Fruit fly (Drosophila melanogaster): ENCODE measurements around the gene Ndae1.

The Ndae1 gene

DNA sequence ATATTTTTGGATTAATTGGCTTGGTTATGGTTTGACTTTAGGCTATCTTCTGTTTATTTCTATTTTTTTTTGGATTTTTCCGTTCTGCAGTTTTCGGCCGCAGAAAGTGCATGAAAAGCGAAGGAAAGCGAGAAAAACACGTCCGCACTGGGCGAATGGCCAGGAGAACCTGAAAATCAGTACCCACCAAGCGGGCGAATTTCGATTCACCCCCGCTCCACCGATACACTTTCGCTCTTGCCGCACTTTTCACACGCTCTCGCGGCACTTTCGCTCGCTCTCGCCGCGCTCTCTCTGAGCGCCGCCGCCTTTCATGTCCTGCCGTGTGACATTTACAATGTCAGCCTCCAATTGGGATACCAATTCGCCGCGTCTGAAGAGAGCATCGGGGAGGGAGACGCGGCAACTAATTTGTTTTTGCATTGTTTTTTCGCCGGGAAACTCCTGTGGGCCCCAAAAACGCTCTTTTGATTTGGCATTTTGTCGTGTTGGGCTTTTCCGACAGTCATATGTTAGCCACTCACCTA is at the start of gene Ndae1:
TSS of gene Ndae1 (minus strand) at position 51 of the 527 bp plus-strand sequence.
- no peak for TF ChIP-seq CG17801 (GFP tag; optimal IDR thresholded peaks at IDR 0.05; ENCODE audit: partially characterized antibody)

DNA sequence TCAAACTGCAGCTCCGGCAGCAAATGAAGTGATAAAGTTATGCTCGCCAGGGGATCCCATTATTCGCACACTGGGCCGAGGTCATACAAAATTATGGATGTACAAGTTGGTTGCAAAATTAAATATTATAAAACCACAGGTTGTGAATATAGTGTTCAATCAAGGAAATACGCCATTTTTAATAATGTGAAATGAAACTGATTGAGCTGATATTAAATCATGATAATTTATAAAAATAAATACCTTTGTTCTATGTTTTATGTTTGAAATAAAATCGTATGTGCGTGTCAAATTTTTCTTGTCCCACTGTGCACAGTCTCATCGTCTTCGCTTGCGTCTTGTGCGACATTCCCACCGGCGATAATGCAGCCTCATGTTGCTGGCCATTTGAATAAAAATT is 46.8 kb upstream of the Ndae1 start:
- no peak for TF ChIP-seq CG17801 (GFP tag; optimal IDR thresholded peaks at IDR 0.05; ENCODE audit: partially characterized antibody)

DNA sequence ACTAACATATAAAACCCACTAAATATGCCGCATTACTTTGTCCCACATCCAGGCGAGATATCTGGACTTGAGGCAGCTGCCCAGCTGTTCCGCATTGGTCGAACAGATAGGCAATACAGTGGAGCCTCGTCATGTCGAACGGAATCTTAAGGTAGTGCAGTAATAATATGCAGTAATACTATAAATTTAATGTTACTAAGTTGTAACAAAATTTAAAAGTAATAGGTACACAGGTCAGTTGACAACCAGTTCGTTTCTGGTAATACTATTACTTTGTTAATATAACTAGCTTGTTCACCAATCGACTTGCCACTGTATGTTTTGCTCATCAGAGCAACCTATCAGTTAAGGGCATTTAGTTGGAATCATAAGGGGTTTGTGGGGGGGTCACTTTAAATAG is 45.8 kb upstream of the Ndae1 start:
- no peak for TF ChIP-seq CG17801 (GFP tag; optimal IDR thresholded peaks at IDR 0.05; ENCODE audit: partially characterized antibody)

DNA sequence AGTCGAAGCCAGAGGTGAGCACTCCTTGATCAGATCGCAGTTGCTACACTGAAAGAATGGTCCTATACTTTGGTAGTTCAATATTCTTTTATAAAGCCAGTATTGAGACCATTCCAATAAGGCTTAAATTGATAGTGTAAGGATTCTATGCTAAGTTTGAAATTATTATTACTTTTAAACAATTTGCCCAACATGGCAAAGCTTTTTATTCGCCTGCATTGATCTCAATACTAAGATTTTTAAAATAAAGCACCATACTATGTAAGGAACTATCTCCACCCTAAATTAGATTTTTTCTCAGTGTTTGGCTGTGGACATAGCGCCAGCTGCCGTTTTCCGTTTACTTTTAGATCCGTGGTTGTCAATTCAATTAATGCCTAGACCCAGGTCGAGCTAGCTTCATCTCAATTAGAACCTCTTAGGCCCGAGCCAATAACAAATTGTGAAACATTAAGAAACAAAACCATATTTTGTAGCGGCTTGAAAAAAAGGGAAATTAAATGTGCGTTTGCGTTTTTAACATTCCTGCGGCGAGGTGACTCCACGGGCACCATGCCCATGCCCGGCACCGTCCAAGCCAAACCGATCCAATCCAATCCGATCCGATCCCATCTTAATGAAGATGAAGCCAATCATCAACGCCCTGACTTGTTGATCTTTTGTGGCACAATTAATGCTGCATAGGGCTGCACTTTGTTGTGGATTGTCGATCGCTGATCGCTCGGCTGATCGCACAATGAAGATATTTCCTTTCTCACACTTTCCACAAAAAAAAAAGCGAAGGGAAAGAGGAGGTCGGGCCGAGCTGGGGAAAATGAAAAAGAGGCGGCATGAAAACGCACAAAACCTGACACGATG is 44.6 kb upstream of the Ndae1 start:
- no peak for TF ChIP-seq CG17801 (GFP tag; optimal IDR thresholded peaks at IDR 0.05; ENCODE audit: partially characterized antibody)

DNA sequence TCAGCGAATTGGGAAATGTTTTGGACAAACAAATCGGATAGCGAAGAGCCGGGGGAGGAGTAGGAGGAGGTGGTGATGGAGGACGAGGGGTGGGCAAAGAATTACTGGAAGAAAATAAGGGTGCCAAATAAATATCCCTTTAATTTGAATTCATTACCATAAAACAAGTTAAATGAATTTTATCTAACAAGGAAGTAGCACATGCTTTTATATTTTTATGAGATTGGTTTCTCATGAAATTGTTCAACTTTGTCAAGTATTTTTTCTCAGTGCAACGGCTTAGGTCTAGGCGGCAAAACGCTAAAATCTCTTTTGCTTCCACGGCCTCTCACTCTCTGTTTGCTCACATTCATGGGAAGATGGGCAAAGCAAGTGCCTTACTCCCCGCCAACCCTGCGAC is 42.8 kb upstream of the Ndae1 start:
- TF ChIP-seq CG17801 (GFP tag; optimal IDR thresholded peaks at IDR 0.05; ENCODE audit: partially characterized antibody): no peak

- TF ChIP-seq CG17801 (GFP tag; optimal IDR thresholded peaks at IDR 0.05; ENCODE audit: partially characterized antibody): no peak
These were observed 41.4 kb upstream of the Ndae1 start for dm6 chr2L:7290577-7290976.

DNA sequence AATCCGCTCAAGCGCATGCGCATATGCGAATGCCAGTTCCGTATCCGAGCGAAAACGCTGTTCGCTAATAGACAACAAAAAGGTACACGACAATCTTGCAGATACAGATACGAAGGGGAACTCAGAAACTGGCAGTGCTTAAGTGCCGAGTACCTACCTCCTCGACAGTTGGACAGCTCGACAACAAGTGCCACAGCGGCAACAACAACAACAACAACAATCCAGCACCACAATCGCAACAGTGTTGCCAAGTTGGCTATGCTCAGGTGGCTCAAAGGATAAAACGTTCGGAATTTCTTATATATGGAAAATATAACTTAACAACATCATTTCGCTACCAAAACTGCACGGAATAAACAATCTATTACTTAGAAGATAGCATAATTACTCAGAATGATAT is 40.7 kb upstream of the Ndae1 start:
- no peak for TF ChIP-seq CG17801 (GFP tag; optimal IDR thresholded peaks at IDR 0.05; ENCODE audit: partially characterized antibody)

DNA sequence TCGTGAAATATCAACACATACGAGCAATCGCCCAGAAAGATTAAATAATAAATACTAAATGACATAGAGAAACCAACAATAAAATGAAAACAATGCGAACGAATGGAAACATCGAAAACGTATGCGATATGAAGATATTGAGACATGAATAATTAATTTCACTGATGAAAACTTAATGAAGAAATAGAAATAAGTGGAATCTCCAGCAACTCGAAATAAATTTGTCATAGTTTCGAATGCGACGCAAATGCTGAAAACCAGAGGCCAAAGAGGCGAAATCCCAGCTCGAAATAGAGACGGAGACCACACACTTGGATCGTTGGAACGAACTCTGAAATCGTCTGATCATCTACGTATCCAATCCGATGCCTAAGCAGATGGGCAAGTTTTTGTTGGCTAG is 36.7 kb upstream of the Ndae1 start:
- TF ChIP-seq CG17801 (GFP tag; optimal IDR thresholded peaks at IDR 0.05; ENCODE audit: partially characterized antibody): no peak

DNA sequence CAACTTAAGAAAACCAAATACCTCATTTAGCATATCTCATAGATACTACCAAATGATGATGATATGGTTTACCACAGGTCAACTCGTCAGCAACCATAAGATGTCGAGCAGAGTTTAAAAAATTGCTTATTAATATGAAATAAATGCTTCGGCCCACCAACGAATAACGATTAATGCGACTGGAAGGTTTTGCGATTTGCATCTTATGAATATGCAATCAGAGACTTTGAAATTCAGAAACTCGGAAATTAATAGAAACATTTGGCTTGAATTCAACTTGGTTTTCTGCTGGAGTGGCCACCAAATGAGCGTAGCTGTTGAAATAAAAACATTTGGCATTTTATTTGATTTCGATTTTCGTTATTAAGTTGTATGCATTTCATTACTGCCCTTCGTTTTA is 35.6 kb upstream of the Ndae1 start:
- TF ChIP-seq CG17801 (GFP tag; optimal IDR thresholded peaks at IDR 0.05; ENCODE audit: partially characterized antibody): no peak

- no peak for TF ChIP-seq CG17801 (GFP tag; optimal IDR thresholded peaks at IDR 0.05; ENCODE audit: partially characterized antibody)
These were observed 35.0 kb upstream of the Ndae1 start for dm6 chr2L:7284121-7284520.

DNA sequence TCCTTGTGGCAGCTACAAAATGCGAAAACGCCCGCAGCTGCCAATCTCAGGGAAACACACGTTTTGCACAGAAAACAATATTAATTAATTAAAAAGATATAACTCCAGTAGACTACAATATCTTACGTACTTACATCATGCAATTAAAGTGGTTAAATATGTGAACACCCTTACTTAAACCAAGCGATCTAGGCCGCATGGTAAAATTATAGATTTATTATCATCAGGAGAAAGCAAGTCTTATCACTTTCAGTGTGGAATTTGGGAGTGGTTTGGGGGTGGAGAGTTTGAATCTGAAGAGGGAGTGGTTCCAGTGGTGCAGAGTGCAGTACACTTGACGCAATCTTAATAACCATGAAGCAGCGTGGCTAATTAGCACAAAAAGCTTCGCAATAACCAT is 33.0 kb upstream of the Ndae1 start:
- TF ChIP-seq CG17801 (GFP tag; optimal IDR thresholded peaks at IDR 0.05; ENCODE audit: partially characterized antibody): no peak

DNA sequence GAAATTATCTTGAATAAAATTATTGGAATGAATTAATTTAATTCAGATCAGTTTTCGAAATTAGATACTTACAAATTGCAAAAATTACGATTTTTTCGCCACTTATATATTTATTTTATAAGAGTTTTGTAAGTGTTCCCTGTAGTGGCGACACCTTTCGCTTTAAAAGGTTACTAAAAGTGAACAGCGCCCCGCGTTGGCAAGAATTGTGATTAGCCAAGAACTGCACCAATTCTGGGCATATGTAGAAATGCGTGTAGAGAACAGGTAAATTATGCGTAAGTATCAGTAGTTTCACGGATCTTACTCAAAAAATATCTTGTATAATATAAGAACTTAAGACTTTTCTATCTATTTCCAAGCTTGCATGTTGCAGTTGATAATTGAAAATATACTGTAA is 32.3 kb upstream of the Ndae1 start:
- TF ChIP-seq CG17801 (GFP tag; optimal IDR thresholded peaks at IDR 0.05; ENCODE audit: partially characterized antibody): no peak

- no peak for TF ChIP-seq CG17801 (GFP tag; optimal IDR thresholded peaks at IDR 0.05; ENCODE audit: partially characterized antibody)
These were observed 28.6 kb upstream of the Ndae1 start for dm6 chr2L:7277562-7278255.

dm6 chr2L:7277017-7277416 is 27.9 kb upstream of the Ndae1 start, which contains the start of gene Wnt4:
Wnt4 (minus strand) TSS chr2L:7277171.
- TF ChIP-seq CG17801 (GFP tag; optimal IDR thresholded peaks at IDR 0.05; ENCODE audit: partially characterized antibody): no peak

- TF ChIP-seq CG17801 (GFP tag; optimal IDR thresholded peaks at IDR 0.05; ENCODE audit: partially characterized antibody): no peak
These were observed 23.3 kb upstream of the Ndae1 start for dm6 chr2L:7272452-7272851.

- no peak for TF ChIP-seq CG17801 (GFP tag; optimal IDR thresholded peaks at IDR 0.05; ENCODE audit: partially characterized antibody)
These were observed 21.1 kb upstream of the Ndae1 start for dm6 chr2L:7270270-7270669.

Data from ovary, adult (tissue).